ENCODE assay signal across 5 worm cellular contexts in genomic region chrX:7596029-7596428, ce11.
TF ChIP-seq lines count a peak whose summit lies in the region.

No protein-coding gene starts in this region.

TF ChIP-seq in whole organism, L1 larva, 84 proteins besides CTCF, POLR2A, EP300 and RAD21:
- peak; percentile 82 for TF ChIP-seq nhr-85 (tag; lab: Kevin White, UChicago)
- peak; percentile 29 for TF ChIP-seq nhr-20 (tag; optimal IDR thresholded peaks at IDR 0.05; lab: Kevin White, UChicago)
- TF ChIP-seq lin-14 (GFP tag; optimal IDR thresholded peaks at IDR 0.05; lab: Kevin White, UChicago): peak; percentile 49
- TF ChIP-seq fkh-10 (GFP tag; optimal IDR thresholded peaks at IDR 0.05; lab: Kevin White, UChicago): no peak
- TF ChIP-seq blmp-1 (tag; optimal IDR thresholded peaks at IDR 0.05; lab: Kevin White, UChicago): peak; percentile 88
- TF ChIP-seq nhr-90 (tag; optimal IDR thresholded peaks at IDR 0.05; lab: Kevin White, UChicago; ENCODE audit: poor library complexity): peak; percentile 51
- TF ChIP-seq elt-2 (tag; optimal IDR thresholded peaks at IDR 0.05; lab: Kevin White, UChicago): peak; percentile 24
- no peak for TF ChIP-seq C34B4.2 (tag; optimal IDR thresholded peaks at IDR 0.05; lab: Kevin White, UChicago)
- no peak for TF ChIP-seq nhr-47 (tag; optimal IDR thresholded peaks at IDR 0.05; lab: Kevin White, UChicago)
- no peak for TF ChIP-seq irx-1 (tag; optimal IDR thresholded peaks at IDR 0.05; lab: Kevin White, UChicago)
- peak in 1 of 2 experiments; percentile 40 for TF ChIP-seq lin-35 (GFP tag; optimal IDR thresholded peaks at IDR 0.05; lab: Kevin White, UChicago)
- TF ChIP-seq nhr-71 (tag; optimal IDR thresholded peaks at IDR 0.05; lab: Kevin White, UChicago): peak; percentile 47
- no peak for TF ChIP-seq grh-1 (GFP tag; IDR thresholded peaks at IDR 0.05; lab: Robert Waterston, UW)
- peak in 2 of 6 experiments; percentile 29 to 68 for TF ChIP-seq elt-3 (tag; optimal IDR thresholded peaks at IDR 0.05; lab: Kevin White, UChicago)

TF ChIP-seq in whole organism, L2 larva, 48 proteins besides CTCF, POLR2A, EP300 and RAD21:
- no peak for TF ChIP-seq lin-39 (tag; optimal IDR thresholded peaks at IDR 0.05; lab: Kevin White, UChicago)
- peak; percentile 66 for TF ChIP-seq blmp-1 (tag; optimal IDR thresholded peaks at IDR 0.05; lab: Kevin White, UChicago; ENCODE audit: insufficient read depth)
- TF ChIP-seq elt-1 (tag; optimal IDR thresholded peaks at IDR 0.05; lab: Kevin White, UChicago): no peak
- TF ChIP-seq sma-9 (GFP tag; optimal IDR thresholded peaks at IDR 0.05; lab: Kevin White, UChicago): peak; percentile 61
- TF ChIP-seq sma-9 (tag; optimal IDR thresholded peaks at IDR 0.05; lab: Kevin White, UChicago): no peak
- TF ChIP-seq nhr-21 (tag; optimal IDR thresholded peaks at IDR 0.05; lab: Kevin White, UChicago): peak; percentile 29
- no peak for TF ChIP-seq unc-62 (GFP tag; optimal IDR thresholded peaks at IDR 0.05; lab: Kevin White, UChicago)
- no peak for TF ChIP-seq ama-1 (optimal IDR thresholded peaks at IDR 0.05; lab: Kevin White, UChicago)
- TF ChIP-seq ZK546.5 (tag; optimal IDR thresholded peaks at IDR 0.05; lab: Kevin White, UChicago): no peak
- TF ChIP-seq fos-1 (tag; optimal IDR thresholded peaks at IDR 0.05; lab: Kevin White, UChicago): peak; percentile 6
- TF ChIP-seq sma-3 (GFP tag; optimal IDR thresholded peaks at IDR 0.05; lab: Kevin White, UChicago): peak; percentile 66
- TF ChIP-seq lsy-2 (tag; optimal IDR thresholded peaks at IDR 0.05; lab: Kevin White, UChicago): peak in 1 of 2 experiments; percentile 3
- no peak for TF ChIP-seq zag-1 (tag; optimal IDR thresholded peaks at IDR 0.05; lab: Kevin White, UChicago)

TF ChIP-seq in whole organism, L3 larva, 47 proteins besides CTCF, POLR2A, EP300 and RAD21:
- TF ChIP-seq nhr-43 (tag; optimal IDR thresholded peaks at IDR 0.05; lab: Kevin White, UChicago; ENCODE audit: poor library complexity, severe bottlenecking) (peak; percentile 37), elt-2 (tag; optimal IDR thresholded peaks at IDR 0.05; lab: Kevin White, UChicago) (peak; percentile 72), eor-1 (tag; optimal IDR thresholded peaks at IDR 0.05; lab: Kevin White, UChicago) (no peak), tbx-2 (tag; optimal IDR thresholded peaks at IDR 0.05; lab: Kevin White, UChicago) (no peak), nhr-23 (tag; optimal IDR thresholded peaks at IDR 0.05; lab: Kevin White, UChicago) (peak; percentile 77), pqm-1 (tag; optimal IDR thresholded peaks at IDR 0.05; lab: Kevin White, UChicago) (peak; percentile 55)

TF ChIP-seq in whole organism, L4 larva, 104 proteins besides CTCF, POLR2A, EP300 and RAD21:
- no peak for TF ChIP-seq jun-1 (tag; optimal IDR thresholded peaks at IDR 0.05; lab: Kevin White, UChicago)
- TF ChIP-seq D1046.2 (GFP tag; IDR thresholded peaks at IDR 0.05; lab: Robert Waterston, UW): no peak
- peak in 1 of 2 experiments; percentile 87 for TF ChIP-seq unc-62 (GFP tag; optimal IDR thresholded peaks at IDR 0.05 in 1 of 2; lab: Kevin White, UChicago)
- TF ChIP-seq unc-62 (tag; optimal IDR thresholded peaks at IDR 0.05; lab: Kevin White, UChicago): no peak
- no peak for TF ChIP-seq nhr-42 (GFP tag; IDR thresholded peaks at IDR 0.05; lab: Robert Waterston, UW)
- no peak for TF ChIP-seq madf-5 (GFP tag; IDR thresholded peaks at IDR 0.05; lab: Robert Waterston, UW)
- TF ChIP-seq hif-1 (tag; optimal IDR thresholded peaks at IDR 0.05; lab: Kevin White, UChicago): peak in 1 of 2 experiments; percentile 42
- TF ChIP-seq dmd-6 (GFP tag; IDR thresholded peaks at IDR 0.05; lab: Robert Waterston, UW): peak; percentile 42
- peak; percentile 53; the same call in 1 of the 2 replicates for TF ChIP-seq ceh-20 (GFP tag; IDR thresholded peaks at IDR 0.05; lab: Robert Waterston, UW)
- TF ChIP-seq php-3 (GFP tag; IDR thresholded peaks at IDR 0.05; lab: Robert Waterston, UW): peak; percentile 96
- no peak for TF ChIP-seq nhr-11 (tag; optimal IDR thresholded peaks at IDR 0.05; lab: Kevin White, UChicago)
- no peak for TF ChIP-seq nhr-25 (tag; optimal IDR thresholded peaks at IDR 0.05; lab: Kevin White, UChicago; ENCODE audit: borderline replicate concordance, insufficient read depth)
- TF ChIP-seq daf-16 (GFP tag; optimal IDR thresholded peaks at IDR 0.05; lab: Kevin White, UChicago): peak in 1 of 2 experiments; percentile 6
- TF ChIP-seq daf-16 (tag; optimal IDR thresholded peaks at IDR 0.05; lab: Kevin White, UChicago): peak; percentile 78
- peak; percentile 19 for TF ChIP-seq nhr-102 (tag; optimal IDR thresholded peaks at IDR 0.05; lab: Kevin White, UChicago)
- peak; percentile 75 for TF ChIP-seq nhr-28 (tag; optimal IDR thresholded peaks at IDR 0.05; lab: Kevin White, UChicago)
- TF ChIP-seq tra-1 (GFP tag; IDR thresholded peaks at IDR 0.05; lab: Robert Waterston, UW): peak; percentile 73
- peak; percentile 60 for TF ChIP-seq dve-1 (tag; optimal IDR thresholded peaks at IDR 0.05; lab: Kevin White, UChicago; ENCODE audit: insufficient read depth)
- TF ChIP-seq hlh-11 (tag; optimal IDR thresholded peaks at IDR 0.05; lab: Kevin White, UChicago): peak; percentile 45
- TF ChIP-seq lin-29 (GFP tag; IDR thresholded peaks at IDR 0.05; lab: Robert Waterston, UW): no peak
- TF ChIP-seq mdl-1 (tag; optimal IDR thresholded peaks at IDR 0.05; lab: Kevin White, UChicago): peak in 1 of 2 experiments; percentile 44
- no peak for TF ChIP-seq lin-39 (tag; optimal IDR thresholded peaks at IDR 0.05; lab: Kevin White, UChicago)
- no peak for TF ChIP-seq lin-38 (GFP tag; IDR thresholded peaks at IDR 0.05; lab: Robert Waterston, UW)

TF ChIP-seq in whole organism, young adult, 124 proteins besides CTCF, POLR2A, EP300 and RAD21:
- TF ChIP-seq lag-1 (GFP tag; IDR thresholded peaks at IDR 0.05; lab: Robert Waterston, UW) (no peak), nhr-80 (tag; optimal IDR thresholded peaks at IDR 0.05; lab: Kevin White, UChicago) (peak; percentile 14)
